Worm (Caenorhabditis elegans) whole organism, late embryonic: ENCODE results near the gene unc-49.
A peak's percentile ranks its signal among the peaks of the same experiment; 100 is the strongest.

Experiments
- ceh-18 ChIP-seq: sonication (generic microtip); optimal IDR thresholded peaks from 2 replicates; lab custom pipeline; 2016; ENCODE audit warnings: missing genetic modification characterization, missing compliant biosample characterization
- ceh-22 ChIP-seq: sonication (generic microtip); optimal IDR thresholded peaks from 2 replicates; lab custom pipeline; 2017; ENCODE audit warnings: missing biosample characterization, missing genetic modification characterization
- ceh-24 ChIP-seq: sonication (generic microtip); optimal IDR thresholded peaks from 2 replicates; lab custom pipeline; 2016; ENCODE audit warnings: mild to moderate bottlenecking, missing genetic modification characterization, missing compliant biosample characterization
- ceh-30 ChIP-seq: fragments of 150-350 bp; optimal IDR thresholded peaks from 2 replicates; lab custom pipeline; 2014; ENCODE audit warnings: missing biosample characterization, missing genetic modification characterization
- ceh-34 ChIP-seq: sonication (generic microtip); optimal IDR thresholded peaks from 2 replicates; lab custom pipeline; 2016; ENCODE audit warnings: mild to moderate bottlenecking, missing genetic modification characterization, missing compliant biosample characterization
- ceh-45 ChIP-seq: fragments of 200-800 bp; sonication (Bioruptor generic); IDR thresholded peaks from 2 replicates; pipeline ENCODE4 v1.3.6; 2022; ENCODE audit warnings: missing genetic modification reagents, missing genetic modification characterization, missing compliant biosample characterization
- ceh-48 ChIP-seq: sonication (generic microtip); optimal IDR thresholded peaks from 2 replicates; lab custom pipeline; 2016; ENCODE audit warnings: missing genetic modification characterization, inconsistent platforms, missing compliant biosample characterization
- che-1 ChIP-seq: sonication (generic microtip); optimal IDR thresholded peaks from 2 replicates; lab custom pipeline; 2016; ENCODE audit warnings: mild to moderate bottlenecking, missing genetic modification characterization, missing compliant biosample characterization
- elt-2 ChIP-seq: sonication (generic microtip); optimal IDR thresholded peaks from 2 replicates; lab custom pipeline; 2016; ENCODE audit warnings: missing genetic modification reagents, missing genetic modification characterization, missing compliant biosample characterization
- elt-4 ChIP-seq: sonication (generic microtip); optimal IDR thresholded peaks from 2 replicates; lab custom pipeline; 2016; ENCODE audit warnings: missing genetic modification characterization, missing compliant biosample characterization
- ets-4 ChIP-seq: sonication (generic microtip); optimal IDR thresholded peaks from 2 replicates; lab custom pipeline; 2016; ENCODE audit warnings: missing genetic modification characterization, missing compliant biosample characterization
- fax-1 ChIP-seq: sonication (generic microtip); optimal IDR thresholded peaks from 2 replicates; lab custom pipeline; 2016; ENCODE audit warnings: missing genotype, missing genetic modification characterization, missing compliant biosample characterization
- fkh-10 ChIP-seq: fragments of 150-350 bp; optimal IDR thresholded peaks from 2 replicates; lab custom pipeline; 2014; ENCODE audit warnings: missing biosample characterization, missing genetic modification reagents, missing genetic modification characterization
- fkh-6 ChIP-seq: sonication (generic microtip); optimal IDR thresholded peaks from 2 replicates; lab custom pipeline; 2016; ENCODE audit warnings: missing genetic modification characterization, missing compliant biosample characterization
- hlh-13 ChIP-seq: fragments of 200-800 bp; sonication (Bioruptor generic); optimal IDR thresholded peaks from 2 replicates; lab custom pipeline; 2018; ENCODE audit warnings: mild to moderate bottlenecking, missing genetic modification characterization, missing compliant biosample characterization
- lim-6 ChIP-seq: sonication (generic microtip); optimal IDR thresholded peaks from 2 replicates; lab custom pipeline; 2016; ENCODE audit warnings: missing genetic modification characterization, missing compliant biosample characterization
- lin-11 ChIP-seq: fragments of 200-800 bp; sonication (Bioruptor generic); optimal IDR thresholded peaks from 2 replicates; lab custom pipeline; 2018; ENCODE audit warnings: mild to moderate bottlenecking, missing genetic modification characterization, missing compliant biosample characterization
- madf-2 ChIP-seq: sonication (generic microtip); optimal IDR thresholded peaks from 2 replicates; lab custom pipeline; 2017; ENCODE audit warnings: missing genetic modification characterization, missing compliant biosample characterization
- nfya-1 ChIP-seq: sonication (generic microtip); optimal IDR thresholded peaks from 2 replicates; lab custom pipeline; 2017; ENCODE audit warnings: missing genetic modification characterization, mild to moderate bottlenecking, missing compliant biosample characterization, antibody characterized with exemption, moderate library complexity
- nhr-11 ChIP-seq: fragments of 150-350 bp; optimal IDR thresholded peaks from 2 replicates; lab custom pipeline; 2014; ENCODE audit warnings: missing biosample characterization, missing genetic modification characterization
- nhr-232 ChIP-seq: sonication (generic microtip); optimal IDR thresholded peaks from 2 replicates; lab custom pipeline; 2016; ENCODE audit warnings: missing genetic modification characterization, missing compliant biosample characterization
- pha-2 ChIP-seq: sonication (generic microtip); optimal IDR thresholded peaks from 2 replicates; lab custom pipeline; 2017; ENCODE audit warnings: mild to moderate bottlenecking, missing genetic modification characterization, missing compliant biosample characterization
- pha-4 ChIP-seq: fragments of 150-350 bp; optimal IDR thresholded peaks from 2 replicates; lab custom pipeline; 2018; ENCODE audit warnings: missing biosample characterization, missing genetic modification reagents, missing genetic modification characterization
- pqm-1 ChIP-seq: sonication (generic microtip); optimal IDR thresholded peaks from 2 replicates; lab custom pipeline; 2016; ENCODE audit warnings: missing genetic modification characterization, missing compliant biosample characterization
- ref-2 ChIP-seq: sonication (generic microtip); optimal IDR thresholded peaks from 2 replicates; lab custom pipeline; 2016; ENCODE audit warnings: missing genetic modification characterization, missing compliant biosample characterization
- rnt-1 ChIP-seq: sonication (generic microtip); optimal IDR thresholded peaks from 2 replicates; lab custom pipeline; 2016; ENCODE audit warnings: missing genetic modification characterization, missing compliant biosample characterization
- sdc-2 ChIP-seq: sonication (generic microtip); optimal IDR thresholded peaks from 2 replicates; lab custom pipeline; 2016; ENCODE audit warnings: missing genotype, missing genetic modification characterization, missing compliant biosample characterization
- tbx-2 ChIP-seq: sonication (generic microtip); optimal IDR thresholded peaks from 2 replicates; lab custom pipeline; 2016; ENCODE audit warnings: missing genetic modification characterization, missing compliant biosample characterization
- unc-55 ChIP-seq: sonication (generic microtip); optimal IDR thresholded peaks from 2 replicates; lab custom pipeline; 2017; ENCODE audit warnings: missing biosample characterization, missing genetic modification reagents, missing genetic modification characterization
- zip-5 ChIP-seq: sonication (generic microtip); optimal IDR thresholded peaks from 2 replicates; lab custom pipeline; 2016; ENCODE audit warnings: missing genetic modification characterization, missing compliant biosample characterization
- ztf-16 ChIP-seq: sonication (generic microtip); optimal IDR thresholded peaks from 2 replicates; lab custom pipeline; 2017; ENCODE audit warnings: missing genetic modification characterization, missing compliant biosample characterization

The unc-49 gene

DNA sequence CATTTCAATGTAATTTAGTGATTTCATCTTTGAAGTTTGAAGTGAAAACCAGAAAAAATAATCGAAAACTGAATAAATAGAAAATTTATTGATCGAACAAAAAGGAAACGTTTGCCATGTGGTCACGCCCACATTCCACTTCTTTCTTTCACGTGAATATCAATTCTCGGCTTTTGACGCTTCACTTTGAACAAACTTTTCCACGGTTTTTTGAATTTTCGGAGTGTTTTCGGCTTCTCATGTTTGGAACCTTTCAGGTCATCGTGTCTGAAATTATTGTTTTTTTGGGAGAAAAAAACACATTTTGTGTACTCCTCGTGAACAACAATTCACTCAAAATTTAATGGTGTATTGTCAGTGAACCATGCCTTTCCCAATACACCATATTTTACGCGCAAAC is 32.4 kb downstream of the unc-49 start, which contains the start of gene T21C12.8:
T21C12.8 (minus strand) TSS at position 101 of the 400 bp plus-strand sequence.
- TF ChIP-seq ceh-22 (no peak), ceh-30 (no peak), zip-5 (tag; lab: Kevin White, UChicago) (no peak)

DNA sequence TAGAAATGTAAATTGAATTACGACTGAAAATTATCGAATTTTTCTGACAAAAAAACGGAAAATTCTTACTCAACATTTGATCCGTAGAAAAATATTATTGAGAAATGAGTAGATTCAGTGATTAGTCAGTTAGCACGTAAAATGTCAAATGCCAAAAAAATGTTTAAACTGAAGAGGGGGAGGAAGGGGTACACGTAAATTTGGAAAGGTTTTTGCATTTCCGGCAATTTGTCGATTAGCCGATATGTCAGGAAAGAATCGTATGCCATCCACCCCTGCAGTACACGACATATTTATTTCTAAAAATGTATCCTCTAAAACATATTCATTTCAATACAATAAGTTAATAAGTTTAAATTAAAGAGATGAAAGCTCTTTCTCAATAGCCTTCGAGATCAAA is 37.3 kb downstream of the unc-49 start, which contains the start of gene T21C12.4:
T21C12.4 (minus strand) TSS at position 101 of the 400 bp plus-strand sequence.
- TF ChIP-seq nhr-11 (tag; lab: Kevin White, UChicago) (no peak), zip-5 (tag; lab: Kevin White, UChicago) (no peak), pha-2 (tag; lab: Kevin White, UChicago) (no peak), ceh-22 (no peak), ztf-16 (tag; lab: Kevin White, UChicago) (no peak)

DNA sequence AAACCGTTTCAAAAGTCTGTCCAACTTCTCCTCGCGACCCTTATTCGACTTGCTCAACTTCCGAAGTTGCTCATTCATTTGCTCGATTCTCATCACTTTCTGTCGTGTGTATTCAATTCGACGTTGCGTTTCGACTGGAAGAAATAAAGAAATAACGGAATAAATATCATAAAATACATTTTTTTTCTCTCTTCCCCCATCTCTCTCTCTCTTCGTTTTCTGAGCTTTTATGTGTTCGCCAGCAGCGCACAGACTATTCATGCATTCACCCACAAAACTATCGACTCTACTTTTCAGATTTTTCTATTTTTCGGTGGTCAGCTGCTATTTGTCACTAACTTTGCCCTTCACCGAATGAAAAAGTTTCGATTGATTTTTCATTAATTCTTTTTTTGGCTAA is 39.7 kb downstream of the unc-49 start, which contains the start of gene rab-30:
rab-30 (plus strand) TSS at position 301 of the 400 bp plus-strand sequence.
- TF ChIP-seq fkh-10 (GFP tag; lab: Kevin White, UChicago) (no peak), elt-4 (tag; lab: Kevin White, UChicago) (no peak), ceh-24 (no peak), che-1 (no peak), sdc-2 (no peak), pha-4 (tag; lab: Kevin White, UChicago) (no peak), ref-2 (no peak), lim-6 (tag; lab: Kevin White, UChicago) (no peak), tbx-2 (tag; lab: Kevin White, UChicago) (no peak), pqm-1 (tag; lab: Kevin White, UChicago) (no peak)

DNA sequence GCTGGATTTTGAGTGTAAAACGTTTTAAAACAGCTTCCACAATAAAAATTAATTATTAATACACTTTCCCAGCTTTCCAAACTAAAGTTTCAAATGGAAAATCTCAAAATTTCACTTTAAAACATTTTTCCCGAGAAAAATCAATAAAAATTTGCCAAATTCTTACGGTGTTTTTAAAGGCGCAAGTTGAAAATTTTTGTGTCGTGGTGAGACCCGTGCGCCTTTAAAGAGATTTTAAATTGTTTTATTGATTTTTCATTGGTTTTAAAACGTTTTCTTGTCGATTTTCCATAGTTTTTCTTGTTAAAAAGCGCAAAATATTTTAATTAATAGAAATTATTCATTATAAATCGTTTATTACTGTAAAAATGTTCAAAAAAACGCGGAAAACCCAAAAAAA is 41.3 kb downstream of the unc-49 start, which contains the start of gene Y45F3A.1:
Y45F3A.1 (minus strand) TSS at position 12 of the 400 bp plus-strand sequence.
- TF ChIP-seq hlh-13 (GFP tag; lab: Kevin White, UChicago), result no peak
- no peak for TF ChIP-seq fkh-10 (GFP tag; lab: Kevin White, UChicago)
- TF ChIP-seq ceh-34, result no peak
- TF ChIP-seq lim-6 (tag; lab: Kevin White, UChicago), result no peak
- no peak for TF ChIP-seq ceh-18 (tag; lab: Kevin White, UChicago)
- TF ChIP-seq ets-4 (tag; lab: Kevin White, UChicago), result no peak
- TF ChIP-seq rnt-1, result no peak
- no peak for TF ChIP-seq fax-1 (tag; lab: Kevin White, UChicago)
- TF ChIP-seq madf-2, result no peak

DNA sequence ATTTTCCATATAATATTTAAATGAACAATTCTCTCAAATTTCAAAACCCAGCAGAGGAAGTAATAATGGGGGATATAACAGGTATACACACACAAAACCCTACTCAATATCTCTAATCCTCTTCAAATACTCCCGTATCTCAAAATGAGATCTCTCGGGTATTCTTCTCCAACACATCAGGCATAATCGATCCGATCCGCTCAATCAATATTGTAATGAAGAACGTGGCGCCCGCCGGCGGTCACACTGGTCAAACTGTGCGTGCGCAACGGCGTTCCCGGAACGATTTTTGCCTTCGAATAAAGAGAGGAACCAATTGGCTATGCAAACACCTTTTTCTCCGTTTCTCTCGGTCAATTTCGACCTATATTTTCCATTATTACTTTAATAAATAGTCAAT is 42.0 kb downstream of the unc-49 start:
- TF ChIP-seq unc-55 (GFP tag; lab: Kevin White, UChicago) (no peak), ceh-48 (tag; lab: Kevin White, UChicago) (no peak), ceh-45 (GFP tag; lab: Robert Waterston, UW) (no peak), lin-11 (tag; lab: Kevin White, UChicago) (no peak), nhr-232 (tag; lab: Kevin White, UChicago) (no peak), lim-6 (tag; lab: Kevin White, UChicago) (no peak), sdc-2 (no peak)

DNA sequence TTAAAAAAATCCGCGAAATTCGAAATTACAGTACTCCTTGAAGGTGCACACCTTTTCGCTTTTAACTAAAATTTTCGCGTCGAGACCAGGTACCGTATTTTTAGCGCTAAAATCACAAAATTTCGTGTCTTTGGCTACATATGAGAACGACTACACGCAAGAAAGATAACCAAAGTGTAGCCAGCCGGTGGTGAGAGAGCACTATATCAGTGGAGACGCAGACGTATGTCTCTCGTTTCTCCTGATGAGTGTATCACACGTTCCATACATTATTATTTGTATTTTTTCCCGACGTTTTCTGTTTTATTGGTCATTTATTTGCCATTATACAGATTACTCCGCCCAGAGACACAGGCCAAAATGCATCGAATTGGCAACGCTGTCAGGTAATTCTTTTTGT is 45.4 kb downstream of the unc-49 start, which contains the start of gene acdh-11:
acdh-11 (plus strand) TSS at position 333 of the 400 bp plus-strand sequence.
- peak; percentile 19 for TF ChIP-seq elt-2 (tag; lab: Kevin White, UChicago)
- no peak for TF ChIP-seq fkh-6

DNA sequence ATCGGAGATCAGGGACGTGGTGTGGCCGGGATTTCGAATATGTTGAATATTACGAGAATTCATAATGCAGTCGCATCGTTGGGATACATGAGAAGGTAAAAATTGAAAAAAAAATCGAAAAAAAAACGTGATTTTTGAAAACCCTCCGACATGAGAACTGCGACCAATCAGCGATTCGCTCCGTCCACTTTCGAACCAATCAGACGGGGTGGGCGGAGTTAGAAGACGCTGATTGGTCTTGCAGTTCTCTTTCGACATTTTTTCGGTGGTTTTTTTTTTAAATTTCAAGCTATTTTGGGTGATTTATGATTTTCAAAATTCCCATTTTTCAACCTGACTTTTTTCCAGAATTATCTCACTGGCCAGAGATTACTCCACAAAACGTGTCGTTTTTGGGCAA is 48.7 kb downstream of the unc-49 start:
- peak; percentile 75 for TF ChIP-seq nfya-1 (tag; lab: Kevin White, UChicago)
- TF ChIP-seq pqm-1 (tag; lab: Kevin White, UChicago), result no peak
